Fruit fly (Drosophila melanogaster) whole organism, prepupa: ENCODE data around the gene Pp1alpha-96A.

Experiments used
- Blimp-1 ChIP-seq: fragments of 200-800 bp; sonication (Bioruptor generic); optimal IDR thresholded peaks from 3 replicates; lab custom pipeline; 2017; ENCODE audit warnings: missing biosample characterization, missing genetic modification characterization, mild to moderate bottlenecking, moderate library complexity, missing genetic modification reagents
- CG10669 ChIP-seq: fragments of 200-800 bp; sonication (Bioruptor generic); optimal IDR thresholded peaks from 3 replicates; lab custom pipeline; 2018; ENCODE audit warnings: missing biosample characterization, mild to moderate bottlenecking, missing genetic modification characterization, moderate library complexity
- CG11762 ChIP-seq: fragments of 200-800 bp; sonication (Bioruptor generic); optimal IDR thresholded peaks from 3 replicates; lab custom pipeline; 2016; ENCODE audit warnings: missing biosample characterization, missing genetic modification characterization; ENCODE audit not compliant: insufficient read depth
- CG11902 ChIP-seq: fragments of 200-800 bp; sonication (Bioruptor generic); optimal IDR thresholded peaks from 3 replicates; lab custom pipeline; 2016; ENCODE audit warnings: missing biosample characterization, missing genetic modification characterization
- CG15336 ChIP-seq: fragments of 200-800 bp; sonication (Bioruptor generic); IDR thresholded peaks from 2 replicates; pipeline ENCODE4 v1.3.6; 2022; ENCODE audit warnings: missing biosample characterization, missing genetic modification characterization
- CG1621 ChIP-seq: fragments of 200-800 bp; sonication (Bioruptor generic); optimal IDR thresholded peaks from 3 replicates; lab custom pipeline; 2018; ENCODE audit warnings: missing biosample characterization, mild to moderate bottlenecking, missing genetic modification characterization
- CG16779 ChIP-seq: fragments of 200-800 bp; sonication (Bioruptor generic); optimal IDR thresholded peaks from 3 replicates; lab custom pipeline; 2017; ENCODE audit warnings: missing biosample characterization, mild to moderate bottlenecking, missing genetic modification characterization
- CG34406 ChIP-seq: fragments of 200-800 bp; sonication (Bioruptor generic); optimal IDR thresholded peaks from 3 replicates; lab custom pipeline; 2016; ENCODE audit warnings: missing biosample characterization, missing genetic modification characterization
- CG3919 ChIP-seq: fragments of 200-800 bp; sonication (Bioruptor generic); optimal IDR thresholded peaks from 3 replicates; lab custom pipeline; 2016; ENCODE audit warnings: missing biosample characterization, missing genetic modification characterization
- CG4318 ChIP-seq: fragments of 200-800 bp; sonication (Bioruptor generic); optimal IDR thresholded peaks from 3 replicates; lab custom pipeline; 2017; ENCODE audit warnings: missing biosample characterization, mild to moderate bottlenecking, missing genetic modification characterization
- CG6163 ChIP-seq: fragments of 200-800 bp; sonication (Bioruptor generic); IDR thresholded peaks from 3 replicates; pipeline ENCODE4 v1.3.6; 2022; ENCODE audit warnings: missing biosample characterization, missing genetic modification characterization
- CG6808 ChIP-seq: fragments of 200-800 bp; sonication (Bioruptor generic); optimal IDR thresholded peaks from 3 replicates; lab custom pipeline; 2017; ENCODE audit warnings: missing biosample characterization, missing genetic modification characterization, mild to moderate bottlenecking, moderate library complexity, missing genetic modification reagents
- CG6854 ChIP-seq: fragments of 200-800 bp; sonication (Bioruptor generic); optimal IDR thresholded peaks from 2 replicates; lab custom pipeline; 2017; ENCODE audit warnings: missing biosample characterization, mild to moderate bottlenecking, missing genetic modification characterization
- CG8119 ChIP-seq: fragments of 200-800 bp; sonication (Bioruptor generic); IDR thresholded peaks from 3 replicates; pipeline ENCODE4 v1.3.6; 2022; ENCODE audit warnings: missing biosample characterization, missing genetic modification characterization
- CG8319 ChIP-seq: fragments of 200-800 bp; sonication (Bioruptor generic); optimal IDR thresholded peaks from 3 replicates; lab custom pipeline; 2016; ENCODE audit warnings: missing biosample characterization, missing genetic modification characterization
- CG9139 ChIP-seq: fragments of 200-800 bp; sonication (Bioruptor generic); optimal IDR thresholded peaks from 3 replicates; lab custom pipeline; 2017; ENCODE audit warnings: missing biosample characterization, mild to moderate bottlenecking, missing genetic modification characterization
- Eip75B ChIP-seq: fragments of 200-800 bp; sonication (Bioruptor generic); optimal IDR thresholded peaks from 3 replicates; lab custom pipeline; 2016; ENCODE audit warnings: missing biosample characterization, missing genetic modification characterization
- Eip78C ChIP-seq: fragments of 200-800 bp; sonication (Bioruptor generic); peaks from one replicate; lab custom pipeline; 2016; ENCODE audit warnings: missing biosample characterization, missing genetic modification characterization
- Eip93F ChIP-seq: fragments of 200-800 bp; sonication (Bioruptor generic); optimal IDR thresholded peaks from 2 replicates; lab custom pipeline; 2016; ENCODE audit warnings: missing biosample characterization, mild to moderate bottlenecking, missing genetic modification characterization
- Ets21C ChIP-seq: fragments of 200-800 bp; sonication (Bioruptor generic); optimal IDR thresholded peaks from 3 replicates; lab custom pipeline; 2016; ENCODE audit warnings: missing biosample characterization, missing genetic modification characterization
- Lpt ChIP-seq: fragments of 200-800 bp; sonication (Bioruptor generic); optimal IDR thresholded peaks from 3 replicates; lab custom pipeline; 2016; ENCODE audit warnings: missing biosample characterization, missing genetic modification characterization
- Met ChIP-seq: fragments of 200-800 bp; sonication (Bioruptor generic); optimal IDR thresholded peaks from 3 replicates; lab custom pipeline; 2016; ENCODE audit warnings: missing biosample characterization, missing genetic modification characterization
- Smox ChIP-seq: fragments of 200-800 bp; sonication (Bioruptor generic); optimal IDR thresholded peaks from 3 replicates; lab custom pipeline; 2016; ENCODE audit warnings: missing biosample characterization, missing genetic modification characterization
- Sox14 ChIP-seq: fragments of 200-800 bp; sonication (Bioruptor generic); optimal IDR thresholded peaks from 3 replicates; lab custom pipeline; 2016; ENCODE audit warnings: missing biosample characterization, missing genetic modification characterization
- achi ChIP-seq: fragments of 200-800 bp; sonication (Bioruptor generic); optimal IDR thresholded peaks from 3 replicates; lab custom pipeline; 2016; ENCODE audit warnings: missing biosample characterization, missing genetic modification characterization
- acj6 ChIP-seq: fragments of 200-800 bp; sonication (Bioruptor generic); optimal IDR thresholded peaks from 3 replicates; lab custom pipeline; 2016; ENCODE audit warnings: missing biosample characterization, missing genetic modification characterization
- dac ChIP-seq: fragments of 200-800 bp; sonication (Bioruptor generic); optimal IDR thresholded peaks from 2 replicates; lab custom pipeline; 2017; ENCODE audit warnings: missing biosample characterization, mild to moderate bottlenecking, missing genetic modification characterization
- eg ChIP-seq: fragments of 200-800 bp; sonication (Bioruptor generic); IDR thresholded peaks from 3 replicates; pipeline ENCODE4 v1.3.6; 2022; ENCODE audit warnings: missing biosample characterization, missing genetic modification characterization
- esn ChIP-seq: fragments of 200-800 bp; sonication (Bioruptor generic); optimal IDR thresholded peaks from 2 replicates; lab custom pipeline; 2016; ENCODE audit warnings: missing biosample characterization, mild to moderate bottlenecking, missing genetic modification characterization, moderate library complexity
- fd59A ChIP-seq: fragments of 200-800 bp; sonication (Bioruptor generic); optimal IDR thresholded peaks from 2 replicates; lab custom pipeline; 2017; ENCODE audit warnings: missing biosample characterization, mild to moderate bottlenecking, missing genetic modification characterization, missing genetic modification reagents
- fd85E ChIP-seq: fragments of 200-800 bp; sonication (Bioruptor generic); optimal IDR thresholded peaks from 3 replicates; lab custom pipeline; 2016; ENCODE audit warnings: missing biosample characterization, missing genetic modification characterization
- fkh ChIP-seq: fragments of 200-800 bp; sonication (Bioruptor generic); optimal IDR thresholded peaks from 3 replicates; lab custom pipeline; 2017; ENCODE audit warnings: missing biosample characterization, mild to moderate bottlenecking, missing genetic modification characterization, moderate library complexity
- lz ChIP-seq: fragments of 200-800 bp; sonication (Bioruptor generic); optimal IDR thresholded peaks from 3 replicates; lab custom pipeline; 2016; ENCODE audit warnings: missing biosample characterization, missing genetic modification characterization
- salr ChIP-seq, 2 experiments: fragments of 200-800 bp; sonication (Bioruptor generic); optimal IDR thresholded peaks; 3 replicates each; lab custom pipeline; 2016 to 2018; ENCODE audit warnings: missing biosample characterization in 2 of 2, missing genetic modification characterization in 2 of 2, mild to moderate bottlenecking in 1 of 2
- spab ChIP-seq: fragments of 200-800 bp; sonication (Bioruptor generic); optimal IDR thresholded peaks from 2 replicates; lab custom pipeline; 2017; ENCODE audit warnings: missing biosample characterization, mild to moderate bottlenecking, missing genetic modification characterization, missing genetic modification reagents
- ss ChIP-seq, 2 experiments: fragments of 200-800 bp; sonication (Bioruptor generic); optimal IDR thresholded peaks; 2 replicates in 1 of 2; 3 replicates in 1 of 2; lab custom pipeline; 2017 to 2018; ENCODE audit warnings: mild to moderate bottlenecking in 2 of 2, missing biosample characterization in 2 of 2, missing genetic modification characterization in 2 of 2, moderate library complexity in 1 of 2
- svp ChIP-seq: fragments of 200-800 bp; sonication (Bioruptor generic); peaks from one replicate; lab custom pipeline; 2016; ENCODE audit warnings: missing biosample characterization, missing genetic modification characterization
- topi ChIP-seq: fragments of 200-800 bp; sonication (Bioruptor generic); optimal IDR thresholded peaks from 3 replicates; lab custom pipeline; 2016; ENCODE audit warnings: missing biosample characterization, missing genetic modification characterization

Gene Pp1alpha-96A

dm6 chr3R:24565748-24566239, 47.7 kb downstream of the Pp1alpha-96A start (continued):
- no peak for TF ChIP-seq lz
- no peak for TF ChIP-seq acj6 (GFP tag; lab: Kevin White, UChicago)
- TF ChIP-seq topi (GFP tag; lab: Kevin White, UChicago) = peak; percentile 1
- TF ChIP-seq CG4318 (GFP tag; lab: Kevin White, UChicago) = no peak
- no peak; the same call in 2 of the 3 replicates for TF ChIP-seq eg
- TF ChIP-seq CG3919 (GFP tag; lab: Kevin White, UChicago) = peak; percentile 23
- TF ChIP-seq Blimp-1 (GFP tag; lab: Kevin White, UChicago) = no peak
- no peak for TF ChIP-seq CG11762 (GFP tag; lab: Kevin White, UChicago)
- no peak for TF ChIP-seq CG10669 (GFP tag; lab: Kevin White, UChicago)
- TF ChIP-seq achi (GFP tag; lab: Kevin White, UChicago) = no peak
- peak; percentile 33 for TF ChIP-seq Eip93F
- peak; percentile 12 for TF ChIP-seq Smox (GFP tag; lab: Kevin White, UChicago)
- TF ChIP-seq CG6808 (GFP tag; lab: Kevin White, UChicago) = peak; percentile 37
- peak; percentile 31 for TF ChIP-seq spab (GFP tag; lab: Kevin White, UChicago)

DNA sequence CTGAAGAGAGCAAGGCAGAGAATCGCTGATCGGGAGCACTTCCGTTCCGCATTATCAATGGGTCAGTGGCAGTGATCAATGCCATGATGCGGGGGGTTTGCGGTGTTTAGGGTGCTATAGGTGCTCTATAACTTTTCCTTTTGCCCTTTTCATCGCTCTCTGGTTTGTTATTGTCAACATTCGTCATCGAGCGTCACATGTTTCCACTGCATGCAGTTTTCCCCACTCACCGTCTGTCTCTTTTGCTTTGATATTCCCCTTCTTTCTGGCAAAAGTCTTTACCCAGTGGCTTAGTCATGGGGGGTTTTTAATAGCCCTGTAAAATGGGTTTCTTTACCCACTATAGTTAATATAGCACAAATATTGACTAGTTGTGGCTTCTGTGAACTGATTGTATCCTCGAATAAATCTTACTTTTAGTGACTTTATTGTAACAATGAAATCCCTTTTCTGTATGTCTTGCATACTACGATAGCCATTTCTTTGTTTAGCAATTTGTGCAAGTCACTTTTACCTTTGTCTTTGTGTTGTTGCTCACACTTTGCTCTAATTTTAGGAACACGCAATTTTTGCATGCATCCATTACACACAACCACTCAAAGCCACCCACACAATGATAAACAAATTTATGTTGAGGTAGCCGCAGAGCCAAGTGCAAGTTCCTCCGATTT, 48.8 kb downstream of the Pp1alpha-96A start:
- TF ChIP-seq salr (GFP tag; optimal IDR thresholded peaks at IDR 0.05; lab: Kevin White, UChicago) = peak in 1 of 2 experiments; percentile 9
- no peak for TF ChIP-seq CG34406 (GFP tag; lab: Kevin White, UChicago)
- TF ChIP-seq lz = no peak
- no peak for TF ChIP-seq dac (GFP tag; lab: Kevin White, UChicago)
- peak; percentile 69 for TF ChIP-seq svp (GFP tag; lab: Kevin White, UChicago)
- TF ChIP-seq Ets21C (GFP tag; lab: Kevin White, UChicago) = no peak
- TF ChIP-seq fkh (GFP tag; lab: Kevin White, UChicago) = no peak
- TF ChIP-seq Sox14 (GFP tag; lab: Kevin White, UChicago) = peak; percentile 64
- TF ChIP-seq acj6 (GFP tag; lab: Kevin White, UChicago) = no peak
- TF ChIP-seq CG11902 (GFP tag; lab: Kevin White, UChicago) = no peak
- TF ChIP-seq Lpt = no peak
- peak; percentile 11 for TF ChIP-seq fd59A
- TF ChIP-seq fd85E (GFP tag; lab: Kevin White, UChicago) = no peak
- no peak for TF ChIP-seq CG11762 (GFP tag; lab: Kevin White, UChicago)
- no peak for TF ChIP-seq esn (GFP tag; lab: Kevin White, UChicago)
- no peak for TF ChIP-seq ss (GFP tag; optimal IDR thresholded peaks at IDR 0.05; lab: Kevin White, UChicago)
- no peak for TF ChIP-seq Eip75B (GFP tag; lab: Kevin White, UChicago)
- peak; percentile 83 for TF ChIP-seq Eip78C (GFP tag; lab: Kevin White, UChicago)
- TF ChIP-seq CG16779 (tag; lab: Kevin White, UChicago) = no peak
- peak; percentile 41; the same call in 2 of the 3 replicates for TF ChIP-seq CG6163 (GFP tag; lab: Robert Waterston, UW)
- no peak for TF ChIP-seq CG6854
- peak; percentile 6; the same call in 1 of the 2 replicates for TF ChIP-seq CG15336 (GFP tag; lab: Robert Waterston, UW)
- TF ChIP-seq CG8319 = no peak
- TF ChIP-seq CG1621 = no peak
- no peak for TF ChIP-seq achi (GFP tag; lab: Kevin White, UChicago)
- TF ChIP-seq CG8119 (GFP tag; lab: Robert Waterston, UW) = no peak
- TF ChIP-seq CG9139 (GFP tag; lab: Kevin White, UChicago) = no peak
- TF ChIP-seq Eip93F = no peak
- peak; percentile 7 for TF ChIP-seq Met
